Worm (Caenorhabditis elegans): ENCODE measurements around the gene str-228.

str-228 gene

ce11 chrV:3512381-3512780 is 2.4 kb downstream of the str-228 start, which contains the start of gene str-226:
Gene str-226, plus strand, starts transcription at chrV:3512681.
- TF ChIP-seq T23F11.4 (GFP tag; optimal IDR thresholded peaks at IDR 0.05): no peak
- no peak for TF ChIP-seq eyg-1 (tag; optimal IDR thresholded peaks at IDR 0.05)
- TF ChIP-seq sox-2 (GFP tag; IDR thresholded peaks at IDR 0.05): no peak
- no peak for TF ChIP-seq unc-42 (tag; optimal IDR thresholded peaks at IDR 0.05)
- TF ChIP-seq gmeb-2 (tag; optimal IDR thresholded peaks at IDR 0.05): no peak
- TF ChIP-seq nhr-232 (tag; optimal IDR thresholded peaks at IDR 0.05): no peak
- no peak for TF ChIP-seq unc-3 (GFP tag; conservative IDR thresholded peaks at IDR 0.05)
- no peak for TF ChIP-seq unc-3 (tag; optimal IDR thresholded peaks at IDR 0.05)
- TF ChIP-seq tbx-2 (tag; optimal IDR thresholded peaks at IDR 0.05): no peak
- no peak for TF ChIP-seq ref-2 (tag; optimal IDR thresholded peaks at IDR 0.05)
- TF ChIP-seq hlh-30 (tag; optimal IDR thresholded peaks at IDR 0.05; ENCODE audit: insufficient read depth): no peak
- no peak for TF ChIP-seq ceh-30 (tag; optimal IDR thresholded peaks at IDR 0.05)

ce11 chrV:3517889-3518288 is 7.9 kb downstream of the str-228 start, which contains the start of gene str-227:
Gene str-227, plus strand, starts transcription at chrV:3518189.
- no peak for TF ChIP-seq ceh-14 (tag; optimal IDR thresholded peaks at IDR 0.05)
- no peak for TF ChIP-seq hlh-13 (GFP tag; optimal IDR thresholded peaks at IDR 0.05)
- TF ChIP-seq pros-1 (tag; optimal IDR thresholded peaks at IDR 0.05): no peak
- no peak for TF ChIP-seq F13H6.1 (tag; optimal IDR thresholded peaks at IDR 0.05)
- no peak for TF ChIP-seq ahr-1 (tag; optimal IDR thresholded peaks at IDR 0.05)
- no peak for TF ChIP-seq fkh-6 (tag; optimal IDR thresholded peaks at IDR 0.05)
- no peak for TF ChIP-seq npax-4 (tag; optimal IDR thresholded peaks at IDR 0.05)
- TF ChIP-seq pax-1 (tag; optimal IDR thresholded peaks at IDR 0.05): no peak
- TF ChIP-seq T23F11.4 (GFP tag; optimal IDR thresholded peaks at IDR 0.05): no peak
- no peak for TF ChIP-seq ceh-30 (tag; optimal IDR thresholded peaks at IDR 0.05)
- TF ChIP-seq ceh-9 (tag; optimal IDR thresholded peaks at IDR 0.05): no peak
- no peak for TF ChIP-seq fkh-10 (GFP tag; optimal IDR thresholded peaks at IDR 0.05)
- no peak for TF ChIP-seq unc-86 (tag; optimal IDR thresholded peaks at IDR 0.05)
- no peak for TF ChIP-seq K09A11.1 (tag; optimal IDR thresholded peaks at IDR 0.05; ENCODE audit: insufficient read depth)
- TF ChIP-seq elt-4 (tag; optimal IDR thresholded peaks at IDR 0.05): no peak
- TF ChIP-seq ceh-18 (tag; optimal IDR thresholded peaks at IDR 0.05): no peak
- no peak for TF ChIP-seq madf-2 (tag; optimal IDR thresholded peaks at IDR 0.05)

ce11 chrV:3523262-3523661 is 13.3 kb downstream of the str-228 start, which contains the start of gene irg-1:
Gene irg-1, plus strand, starts transcription at chrV:3523587.
- TF ChIP-seq C08G9.2 (tag; optimal IDR thresholded peaks at IDR 0.05): no peak
- no peak for TF ChIP-seq ahr-1 (tag; optimal IDR thresholded peaks at IDR 0.05)
- no peak for TF ChIP-seq rnt-1 (tag; optimal IDR thresholded peaks at IDR 0.05)
- TF ChIP-seq ceh-19 (GFP tag; optimal IDR thresholded peaks at IDR 0.05): no peak
- no peak for TF ChIP-seq ceh-31 (tag; optimal IDR thresholded peaks at IDR 0.05)
- no peak for TF ChIP-seq syd-9 (tag; optimal IDR thresholded peaks at IDR 0.05)

ce11 chrV:3524970-3525369 is 15.0 kb downstream of the str-228 start, which contains the start of gene T24A6.7:
Gene T24A6.7, plus strand, starts transcription at chrV:3525270.
- TF ChIP-seq syd-9 (tag; optimal IDR thresholded peaks at IDR 0.05) (no peak), eyg-1 (tag; optimal IDR thresholded peaks at IDR 0.05) (no peak), elt-2 (tag; optimal IDR thresholded peaks at IDR 0.05) (no peak), ceh-31 (tag; optimal IDR thresholded peaks at IDR 0.05) (no peak), pag-3 (tag; optimal IDR thresholded peaks at IDR 0.05; ENCODE audit: borderline replicate concordance) (no peak), unc-86 (tag; optimal IDR thresholded peaks at IDR 0.05) (no peak), ets-4 (tag; optimal IDR thresholded peaks at IDR 0.05) (no peak), hlh-8 (tag; optimal IDR thresholded peaks at IDR 0.05) (no peak), C38D4.7 (GFP tag; optimal IDR thresholded peaks at IDR 0.05) (no peak), ceh-30 (tag; optimal IDR thresholded peaks at IDR 0.05) (no peak), K02D7.2 (tag; optimal IDR thresholded peaks at IDR 0.05) (no peak), sdc-2 (tag; optimal IDR thresholded peaks at IDR 0.05) (no peak), C08G9.2 (tag; optimal IDR thresholded peaks at IDR 0.05) (no peak), ceh-24 (tag; optimal IDR thresholded peaks at IDR 0.05) (no peak)

Measured in whole organism, late embryonic.